Fruit fly (Drosophila melanogaster): ENCODE results near the gene Elo68beta.

The Elo68beta gene

dm6 chr3L:11064689-11065088, 36.8 kb downstream of the Elo68beta start, which contains the start of the genes CG32075, CG45101 and SuUR (continued):
- TF ChIP-seq CG13287 (GFP tag; IDR thresholded peaks at IDR 0.05; ENCODE audit: partially characterized antibody) (peak; percentile 49), Gsc (GFP tag; IDR thresholded peaks at IDR 0.05) (peak; percentile 39; the same call in 1 of the 2 replicates), CG2202 (tag; optimal IDR thresholded peaks at IDR 0.05) (peak; percentile 59), CG10654 (GFP tag; optimal IDR thresholded peaks at IDR 0.05) (peak; percentile 67), Ets97D (GFP tag; optimal IDR thresholded peaks at IDR 0.05) (peak; percentile 85), CG4854 (GFP tag; optimal IDR thresholded peaks at IDR 0.05) (peak; percentile 84), grn (GFP tag; optimal IDR thresholded peaks at IDR 0.05) (peak; percentile 24), HLH54F (GFP tag; optimal IDR thresholded peaks at IDR 0.05) (peak; percentile 92), ac (GFP tag; optimal IDR thresholded peaks at IDR 0.05) (peak; percentile 38), CG12299 (tag; optimal IDR thresholded peaks at IDR 0.05) (peak; percentile 61), CG4360 (GFP tag; IDR thresholded peaks at IDR 0.05) (peak; percentile 47; the same call in 1 of the 2 replicates), scrt (GFP tag; optimal IDR thresholded peaks at IDR 0.05) (peak; percentile 60), CG3838 (GFP tag; optimal IDR thresholded peaks at IDR 0.05) (peak; percentile 81), CG30020 (tag; optimal IDR thresholded peaks at IDR 0.05) (peak; percentile 61), tap (tag; optimal IDR thresholded peaks at IDR 0.05) (peak; percentile 61), sug (tag; optimal IDR thresholded peaks at IDR 0.05) (peak; percentile 88), dysf (GFP tag; IDR thresholded peaks at IDR 0.05) (peak; percentile 87), ERR (GFP tag; optimal IDR thresholded peaks at IDR 0.05) (no peak), CG10565 (GFP tag; optimal IDR thresholded peaks at IDR 0.05) (no peak), CG13894 (tag; optimal IDR thresholded peaks at IDR 0.05) (no peak), CG8924 (tag; optimal IDR thresholded peaks at IDR 0.05) (peak; percentile 86), caup (GFP tag; optimal IDR thresholded peaks at IDR 0.05; ENCODE audit: severe bottlenecking) (peak; percentile 86), CG3065 (GFP tag; optimal IDR thresholded peaks at IDR 0.05) (peak; percentile 83), Vsx1 (GFP tag; optimal IDR thresholded peaks at IDR 0.05) (peak; percentile 59), wek (GFP tag; optimal IDR thresholded peaks at IDR 0.05) (no peak), psq (GFP tag; optimal IDR thresholded peaks at IDR 0.05) (peak; percentile 56), Eip74EF (GFP tag; optimal IDR thresholded peaks at IDR 0.05) (peak in 1 of 2 experiments; percentile 35), Oaz (GFP tag; IDR thresholded peaks at IDR 0.05) (peak; percentile 74), CG9727 (GFP tag; optimal IDR thresholded peaks at IDR 0.05) (peak; percentile 85), CG3847 (GFP tag; IDR thresholded peaks at IDR 0.05) (peak; percentile 90), inv (GFP tag; IDR thresholded peaks at IDR 0.05; ENCODE audit: partially characterized antibody) (no peak), CG1832 (GFP tag; optimal IDR thresholded peaks at IDR 0.05) (no peak), CG16815 (GFP tag; optimal IDR thresholded peaks at IDR 0.05) (peak; percentile 80), Antp (GFP tag; optimal IDR thresholded peaks at IDR 0.05) (peak; percentile 84), ATbp (GFP tag; optimal IDR thresholded peaks at IDR 0.05) (peak; percentile 60), CG18262 (tag; optimal IDR thresholded peaks at IDR 0.05) (peak; percentile 81), Dip3 (GFP tag; optimal IDR thresholded peaks at IDR 0.05) (peak; percentile 91), CG6765 (GFP tag; optimal IDR thresholded peaks at IDR 0.05) (peak; percentile 9), zfh1 (GFP tag; IDR thresholded peaks at IDR 0.05) (peak; percentile 92), CG6272 (GFP tag; IDR thresholded peaks at IDR 0.05) (peak; percentile 90), mam (GFP tag; optimal IDR thresholded peaks at IDR 0.05) (peak; percentile 92), Bdp1 (GFP tag; optimal IDR thresholded peaks at IDR 0.05) (peak; percentile 79), CG11247 (GFP tag; IDR thresholded peaks at IDR 0.05) (peak; percentile 84), Blimp-1 (GFP tag; optimal IDR thresholded peaks at IDR 0.05) (no peak), CG12071 (GFP tag; optimal IDR thresholded peaks at IDR 0.05) (peak; percentile 15), ase (GFP tag; IDR thresholded peaks at IDR 0.05) (peak; percentile 86), C15 (GFP tag; IDR thresholded peaks at IDR 0.05) (peak; percentile 86), CG31365 (tag; optimal IDR thresholded peaks at IDR 0.05) (no peak), CG12219 (GFP tag; optimal IDR thresholded peaks at IDR 0.05) (peak; percentile 57), Fer1 (GFP tag; optimal IDR thresholded peaks at IDR 0.05) (peak; percentile 77)
